Worm (Caenorhabditis elegans): ENCODE data around the gene clp-7.

clp-7 gene

DNA sequence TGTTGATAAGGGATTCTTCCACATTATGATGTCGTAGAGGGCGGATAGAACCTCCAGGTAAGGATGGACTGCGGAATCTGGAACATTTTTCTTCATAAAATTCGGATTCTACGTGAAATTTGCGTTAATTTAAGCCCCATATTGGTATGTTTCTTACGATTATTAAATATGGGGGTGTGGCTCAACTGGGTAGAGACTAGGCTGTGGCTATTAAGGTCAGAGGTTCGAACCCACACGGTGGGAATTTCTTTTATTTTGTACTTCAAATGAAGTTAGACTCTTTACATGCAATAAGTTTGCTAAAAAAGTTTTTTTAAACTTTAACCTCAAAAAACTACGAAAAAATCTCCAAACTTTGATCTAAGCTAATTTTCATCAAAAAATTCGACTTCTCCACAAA is 19.7 kb upstream of the clp-7 start:
- no peak for TF ChIP-seq ZK546.5 (tag; optimal IDR thresholded peaks at IDR 0.05)
- no peak for TF ChIP-seq lin-11 (tag; optimal IDR thresholded peaks at IDR 0.05)
- no peak for TF ChIP-seq unc-39 (tag; optimal IDR thresholded peaks at IDR 0.05)
- TF ChIP-seq gmeb-1 (tag; optimal IDR thresholded peaks at IDR 0.05): no peak
- no peak for TF ChIP-seq nhr-10 (tag; optimal IDR thresholded peaks at IDR 0.05)
- no peak for TF ChIP-seq peb-1 (tag; optimal IDR thresholded peaks at IDR 0.05)
- TF ChIP-seq snpc-4 (tag; optimal IDR thresholded peaks at IDR 0.05): no peak
- no peak for TF ChIP-seq ceh-16 (tag; optimal IDR thresholded peaks at IDR 0.05)
- TF ChIP-seq sma-9 (GFP tag; optimal IDR thresholded peaks at IDR 0.05): no peak
- no peak for TF ChIP-seq sma-9 (tag; optimal IDR thresholded peaks at IDR 0.05)
- TF ChIP-seq R02D3.7 (tag; optimal IDR thresholded peaks at IDR 0.05): no peak

DNA sequence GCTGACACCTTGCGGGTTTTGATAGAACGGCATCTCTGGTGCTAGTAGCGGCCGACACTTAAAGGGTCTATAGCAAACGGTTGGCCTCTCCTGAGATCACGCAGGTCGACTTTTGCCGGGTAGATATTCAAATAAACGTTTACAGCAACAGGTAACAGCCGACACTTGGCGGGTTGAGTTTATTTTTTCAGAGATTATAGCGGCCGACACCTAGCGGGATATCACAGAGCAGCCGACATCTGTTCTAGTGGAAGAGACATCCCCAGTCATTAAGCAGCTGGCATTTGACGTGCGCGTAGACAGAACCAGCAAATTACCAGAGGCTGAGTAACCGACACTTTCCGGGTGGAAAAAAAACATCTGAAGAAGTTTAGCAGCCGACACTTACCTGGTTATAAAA is 15.7 kb upstream of the clp-7 start:
- no peak for TF ChIP-seq peb-1 (tag; optimal IDR thresholded peaks at IDR 0.05)
- TF ChIP-seq Y55F3AM.14 (GFP tag; optimal IDR thresholded peaks at IDR 0.05): no peak
- TF ChIP-seq ztf-11 (tag; optimal IDR thresholded peaks at IDR 0.05): no peak
- no peak for TF ChIP-seq ztf-4 (tag; optimal IDR thresholded peaks at IDR 0.05)
- no peak for TF ChIP-seq nhr-77 (tag; optimal IDR thresholded peaks at IDR 0.05)
- no peak for TF ChIP-seq mab-5 (tag; optimal IDR thresholded peaks at IDR 0.05)
- no peak for TF ChIP-seq egl-27 (tag; optimal IDR thresholded peaks at IDR 0.05)
- no peak for TF ChIP-seq unc-62 (GFP tag; optimal IDR thresholded peaks at IDR 0.05)
- no peak for TF ChIP-seq ceh-82 (tag; optimal IDR thresholded peaks at IDR 0.05)
- no peak for TF ChIP-seq ztf-1 (GFP tag; conservative IDR thresholded peaks at IDR 0.05)
- TF ChIP-seq mbf-1 (tag; optimal IDR thresholded peaks at IDR 0.05): no peak
- no peak for TF ChIP-seq zag-1 (tag; optimal IDR thresholded peaks at IDR 0.05)

DNA sequence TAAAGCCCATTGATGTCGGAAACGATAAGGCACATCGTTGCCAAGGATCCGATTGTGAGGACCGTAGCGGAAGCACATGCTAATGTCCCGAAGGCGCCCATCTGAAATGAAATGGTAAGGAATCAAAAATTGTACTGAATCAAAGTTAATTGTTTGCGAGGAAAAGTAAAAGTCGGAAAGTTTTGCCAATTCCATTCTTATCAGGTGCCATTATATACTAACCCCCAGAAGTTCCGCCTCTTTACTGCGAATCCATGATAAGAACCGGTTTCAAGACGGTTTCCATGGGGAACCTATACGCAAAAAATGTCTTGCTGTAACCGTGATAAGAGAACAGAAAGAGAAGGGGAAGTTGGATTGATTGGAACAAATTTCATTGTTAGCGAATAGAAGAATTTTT is 14.9 kb upstream of the clp-7 start, which contains the start of gene col-106:
col-106 (minus strand) TSS at position 101 of the 400 bp plus-strand sequence.
- TF ChIP-seq snpc-4 (tag; optimal IDR thresholded peaks at IDR 0.05) (no peak), aly-2 (tag; optimal IDR thresholded peaks at IDR 0.05) (no peak), blmp-1 (tag; optimal IDR thresholded peaks at IDR 0.05; ENCODE audit: insufficient read depth) (no peak), sma-9 (GFP tag; optimal IDR thresholded peaks at IDR 0.05) (no peak), sma-9 (tag; optimal IDR thresholded peaks at IDR 0.05) (no peak), elt-3 (tag; optimal IDR thresholded peaks at IDR 0.05) (no peak), lin-13 (GFP tag; optimal IDR thresholded peaks at IDR 0.05) (no peak), Y55F3AM.14 (GFP tag; optimal IDR thresholded peaks at IDR 0.05) (no peak)

DNA sequence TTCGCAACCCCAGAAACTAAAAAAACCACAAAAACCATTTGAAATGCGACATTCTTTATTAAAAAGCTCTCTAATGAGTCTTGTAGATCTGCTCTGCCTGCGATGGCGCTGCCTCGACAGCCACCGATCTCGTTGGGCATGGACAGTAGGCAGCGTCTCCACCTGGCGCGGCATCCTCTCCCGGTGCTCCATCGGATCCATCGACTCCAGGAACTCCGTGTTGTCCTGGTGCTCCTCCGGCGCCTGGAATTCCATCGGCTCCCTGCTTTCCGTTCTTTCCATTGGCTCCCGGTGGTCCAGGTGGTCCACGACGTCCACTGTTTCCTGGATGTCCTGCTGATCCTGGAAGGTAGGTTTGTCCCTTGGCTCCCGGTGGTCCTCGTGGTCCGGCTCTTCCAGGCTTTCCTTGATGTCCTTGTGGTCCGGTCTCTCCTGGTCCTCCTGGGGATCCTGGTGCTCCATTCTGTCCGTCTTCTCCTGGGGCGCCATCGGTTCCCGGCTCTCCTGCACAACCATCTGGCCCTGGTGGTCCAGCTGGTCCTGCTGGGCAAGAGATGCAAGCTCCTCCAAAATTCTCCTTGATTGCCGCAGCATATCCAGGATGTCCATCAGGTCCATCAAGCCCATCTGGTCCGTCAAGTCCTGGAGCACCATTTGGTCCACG is 14.2 kb upstream of the clp-7 start:
- TF ChIP-seq unc-62 (GFP tag; optimal IDR thresholded peaks at IDR 0.05) (no peak), lsy-2 (tag; optimal IDR thresholded peaks at IDR 0.05) (no peak), ztf-4 (tag; optimal IDR thresholded peaks at IDR 0.05) (no peak)

DNA sequence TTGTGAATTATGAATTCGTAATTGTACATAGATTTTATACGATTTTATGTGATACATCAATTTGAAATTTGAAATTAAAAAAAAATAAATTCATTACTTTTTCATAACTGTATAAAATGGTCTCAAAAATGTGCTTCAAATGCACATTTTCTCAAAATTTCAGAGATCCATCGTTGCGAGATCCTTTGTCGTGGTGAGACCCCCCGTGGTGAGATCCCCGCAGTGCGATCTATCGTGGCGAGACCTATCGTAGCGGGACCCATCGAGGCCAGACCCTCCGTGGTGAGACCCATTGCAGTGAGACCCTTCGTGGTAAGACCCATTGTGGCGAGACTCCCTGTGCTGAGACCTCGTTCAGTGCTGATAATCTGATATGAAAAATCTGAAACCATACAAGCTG is 13.7 kb upstream of the clp-7 start:
- TF ChIP-seq snpc-4 (tag; optimal IDR thresholded peaks at IDR 0.05): no peak
- TF ChIP-seq nhr-11 (tag; optimal IDR thresholded peaks at IDR 0.05): no peak
- no peak for TF ChIP-seq dmd-4 (tag; optimal IDR thresholded peaks at IDR 0.05)
- no peak for TF ChIP-seq blmp-1 (tag; optimal IDR thresholded peaks at IDR 0.05; ENCODE audit: insufficient read depth)
- TF ChIP-seq fos-1 (tag; optimal IDR thresholded peaks at IDR 0.05): no peak
- TF ChIP-seq nhr-77 (tag; optimal IDR thresholded peaks at IDR 0.05): no peak
- TF ChIP-seq gmeb-1 (tag; optimal IDR thresholded peaks at IDR 0.05): no peak
- TF ChIP-seq F13H6.1 (tag; optimal IDR thresholded peaks at IDR 0.05): no peak
- TF ChIP-seq ztf-1 (GFP tag; conservative IDR thresholded peaks at IDR 0.05): no peak
- TF ChIP-seq nhr-12 (tag; optimal IDR thresholded peaks at IDR 0.05): no peak
- no peak for TF ChIP-seq ztf-4 (tag; optimal IDR thresholded peaks at IDR 0.05)
- TF ChIP-seq elt-1 (tag; optimal IDR thresholded peaks at IDR 0.05): no peak
- no peak for TF ChIP-seq Y55F3AM.14 (GFP tag; optimal IDR thresholded peaks at IDR 0.05)
- TF ChIP-seq mdl-1 (tag; optimal IDR thresholded peaks at IDR 0.05): no peak
- TF ChIP-seq crh-2 (tag; optimal IDR thresholded peaks at IDR 0.05): no peak
- TF ChIP-seq nhr-6 (tag; optimal IDR thresholded peaks at IDR 0.05): no peak

Data from whole organism, L2 larva.